Fruit fly (Drosophila melanogaster): ENCODE measurements around the gene alpha-Cat.

- TF ChIP-seq EcR (GFP tag; optimal IDR thresholded peaks at IDR 0.05) (no peak), pan (optimal IDR thresholded peaks at IDR 0.05) (no peak), Dll (optimal IDR thresholded peaks at IDR 0.05) (no peak), CG8478 (optimal IDR thresholded peaks at IDR 0.05) (no peak), psq (optimal IDR thresholded peaks at IDR 0.05) (no peak)
These were observed 58.8 kb downstream of the alpha-Cat start for dm6 chr3L:23279021-23279639.
